Fruit fly (Drosophila melanogaster): ENCODE measurements around the gene Tango2.

The Tango2 gene

dm6 chrX:13651170-13651569 is 34.4 kb downstream of the Tango2 start:
- TF ChIP-seq Blimp-1 (GFP tag; optimal IDR thresholded peaks at IDR 0.05) (no peak), Eip78C (GFP tag) (peak; percentile 23), esn (GFP tag; optimal IDR thresholded peaks at IDR 0.05) (no peak), pdm3 (GFP tag; optimal IDR thresholded peaks at IDR 0.05) (no peak), Ets96B (tag; optimal IDR thresholded peaks at IDR 0.05) (no peak), spab (GFP tag; optimal IDR thresholded peaks at IDR 0.05) (no peak), CG32006 (GFP tag; optimal IDR thresholded peaks at IDR 0.05) (no peak), CG6808 (GFP tag; optimal IDR thresholded peaks at IDR 0.05) (no peak)

DNA sequence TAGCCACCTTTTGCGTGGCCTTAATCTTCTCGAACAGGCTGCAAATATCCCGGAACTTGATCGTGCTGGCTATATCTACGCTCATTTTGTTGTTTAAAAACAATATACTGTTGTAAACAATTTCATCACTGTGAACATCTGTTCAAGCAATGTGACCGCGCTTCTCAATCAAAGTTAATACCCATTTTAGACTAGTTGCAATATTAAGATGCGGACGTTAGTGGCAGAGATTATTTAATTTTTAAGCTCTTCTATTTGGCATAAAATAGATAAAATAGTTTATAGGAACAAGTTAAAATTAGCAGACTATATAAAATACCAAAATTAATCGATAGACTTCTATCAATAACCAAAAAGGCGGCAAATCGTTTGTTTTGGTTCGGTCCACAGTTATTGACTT is 50.9 kb downstream of the Tango2 start, which contains the start of the genes DNAlig4 and CG11164:
Gene DNAlig4, minus strand, starts transcription at position 156 of the 400 bp plus-strand sequence.
Gene CG11164, plus strand, starts transcription at position 359 of the 400 bp plus-strand sequence.
- no peak for TF ChIP-seq CG11294 (GFP tag; IDR thresholded peaks at IDR 0.05)
- TF ChIP-seq CG8632 (GFP tag; optimal IDR thresholded peaks at IDR 0.05), result no peak
- TF ChIP-seq CG11762 (GFP tag; optimal IDR thresholded peaks at IDR 0.05; ENCODE audit: insufficient read depth), result no peak
- TF ChIP-seq fd85E (GFP tag; optimal IDR thresholded peaks at IDR 0.05), result no peak
